Worm (Caenorhabditis elegans): ENCODE results near the gene nlp-78.
A peak's percentile ranks its signal among the peaks of the same experiment; 100 is the strongest.

nlp-78 gene

DNA sequence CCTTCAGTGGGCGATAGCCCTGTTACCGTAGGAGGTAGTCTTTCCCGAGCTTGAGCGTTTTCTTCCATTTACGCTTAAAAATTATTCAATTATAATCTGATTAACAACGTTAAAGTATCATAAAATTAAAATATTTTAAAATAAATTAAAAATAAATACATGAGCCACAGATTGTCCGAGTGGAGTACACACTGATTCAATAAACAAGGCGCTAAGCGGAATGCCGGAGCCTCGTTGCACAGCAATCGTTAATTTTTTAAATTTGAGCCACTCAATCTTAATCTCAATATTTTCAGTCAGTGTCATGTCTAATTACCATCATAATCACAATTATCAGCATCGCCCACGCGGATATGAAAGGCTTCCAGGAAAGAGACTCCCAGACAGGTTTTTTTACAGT lies 41.1 kb downstream of the nlp-78 start, which contains the start of the genes sec-5 and pir-1 (continued):
- no peak for TF ChIP-seq jun-1 (tag; optimal IDR thresholded peaks at IDR 0.05)
- TF ChIP-seq skn-1 (tag; optimal IDR thresholded peaks at IDR 0.05), result peak; percentile 57
- peak; percentile 5 for TF ChIP-seq unc-130 (tag; optimal IDR thresholded peaks at IDR 0.05)
- no peak for TF ChIP-seq sox-4 (tag; optimal IDR thresholded peaks at IDR 0.05)
- no peak for TF ChIP-seq mef-2 (tag; optimal IDR thresholded peaks at IDR 0.05)
- TF ChIP-seq ceh-88 (GFP tag; IDR thresholded peaks at IDR 0.05), result no peak
- peak; percentile 48 for TF ChIP-seq rnt-1 (tag; optimal IDR thresholded peaks at IDR 0.05)
- TF ChIP-seq tlp-1 (tag; optimal IDR thresholded peaks at IDR 0.05), result no peak
- TF ChIP-seq F16B12.6 (tag; optimal IDR thresholded peaks at IDR 0.05), result peak; percentile 26
- TF ChIP-seq fkh-4 (tag; optimal IDR thresholded peaks at IDR 0.05; ENCODE audit: borderline replicate concordance), result no peak
- TF ChIP-seq nhr-84 (tag; optimal IDR thresholded peaks at IDR 0.05), result no peak

DNA sequence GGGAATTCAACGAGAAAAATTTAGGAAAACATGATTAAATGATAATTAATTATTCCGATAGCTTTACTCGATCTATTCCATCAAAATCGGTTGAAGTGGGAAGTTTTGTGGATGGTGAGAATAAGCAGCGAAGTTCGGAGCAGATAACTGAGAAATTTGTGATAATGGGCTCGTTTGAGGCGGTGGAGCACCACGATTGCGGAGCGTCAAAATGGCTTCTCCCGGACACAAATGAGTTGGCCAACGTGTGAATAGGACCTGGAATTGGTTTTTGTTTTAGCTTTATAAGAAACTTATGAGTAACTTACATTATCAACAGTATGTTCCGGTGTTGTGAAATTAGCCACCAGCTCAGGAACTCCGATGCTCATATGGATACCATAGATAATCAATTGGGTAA lies 42.8 kb downstream of the nlp-78 start:
- TF ChIP-seq tbx-2 (tag; optimal IDR thresholded peaks at IDR 0.05), result no peak
- TF ChIP-seq nhr-47 (tag; optimal IDR thresholded peaks at IDR 0.05), result no peak
- TF ChIP-seq nhr-76 (tag; optimal IDR thresholded peaks at IDR 0.05), result no peak
- no peak for TF ChIP-seq C34B4.2 (tag; optimal IDR thresholded peaks at IDR 0.05)
- no peak for TF ChIP-seq mab-9 (GFP tag; IDR thresholded peaks at IDR 0.05)
- TF ChIP-seq nhr-28 (tag; optimal IDR thresholded peaks at IDR 0.05), result no peak
- TF ChIP-seq egl-27 (tag; optimal IDR thresholded peaks at IDR 0.05), result no peak
- TF ChIP-seq lir-3 (tag; optimal IDR thresholded peaks at IDR 0.05; ENCODE audit: poor library complexity), result no peak
- no peak for TF ChIP-seq nhr-85 (tag)
- TF ChIP-seq pqm-1 (tag; optimal IDR thresholded peaks at IDR 0.05), result no peak
- TF ChIP-seq lin-39 (tag; optimal IDR thresholded peaks at IDR 0.05), result no peak
- no peak for TF ChIP-seq zag-1 (tag; optimal IDR thresholded peaks at IDR 0.05)
- TF ChIP-seq irx-1 (tag; optimal IDR thresholded peaks at IDR 0.05), result no peak

DNA sequence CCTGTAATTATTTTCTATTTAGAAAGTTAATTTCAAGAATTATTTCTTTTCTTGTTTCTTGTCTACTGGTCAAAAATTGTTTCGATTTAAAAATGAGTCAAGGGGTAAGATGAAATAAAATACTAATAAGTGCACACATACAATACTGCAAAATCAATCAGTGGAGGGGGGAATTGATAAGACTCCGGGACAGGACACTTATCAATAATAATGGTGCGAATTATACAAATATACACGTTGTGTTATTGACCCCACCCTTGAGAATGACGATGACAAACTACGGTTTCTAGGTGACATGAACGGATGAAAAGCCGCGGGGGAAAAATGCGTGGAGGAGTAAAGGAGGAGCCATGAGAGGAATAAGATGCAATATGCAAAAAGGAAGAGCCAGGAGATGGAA lies 45.2 kb downstream of the nlp-78 start:
- TF ChIP-seq fkh-8 (tag; optimal IDR thresholded peaks at IDR 0.05), result no peak
- TF ChIP-seq nhr-85 (tag), result no peak
- no peak for TF ChIP-seq grh-1 (GFP tag; IDR thresholded peaks at IDR 0.05)
- TF ChIP-seq zip-4 (GFP tag; optimal IDR thresholded peaks at IDR 0.05), result no peak
- peak; percentile 2 for TF ChIP-seq elt-2 (tag; optimal IDR thresholded peaks at IDR 0.05)

DNA sequence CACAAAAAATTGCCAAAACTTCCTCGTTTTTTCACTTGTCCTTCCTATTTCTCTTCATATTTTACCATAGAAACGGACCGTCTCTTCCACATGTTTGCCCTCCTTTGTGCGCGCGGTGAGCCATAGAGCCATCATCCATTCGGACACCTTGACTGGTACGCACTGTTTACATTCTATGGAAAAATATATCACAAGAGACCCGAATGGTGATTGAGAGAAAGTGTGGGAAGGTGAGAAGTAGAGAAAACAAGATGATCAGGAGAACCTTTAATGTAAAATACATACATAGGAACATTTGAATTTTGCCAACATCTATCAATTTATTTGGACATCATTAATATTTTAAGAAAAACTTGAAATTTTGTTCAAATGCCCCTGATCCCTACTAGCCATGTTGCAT lies 49.9 kb downstream of the nlp-78 start:
- TF ChIP-seq aly-2 (tag; optimal IDR thresholded peaks at IDR 0.05) (no peak), nhr-12 (tag; optimal IDR thresholded peaks at IDR 0.05) (no peak), mep-1 (tag; optimal IDR thresholded peaks at IDR 0.05) (no peak), nhr-71 (tag; optimal IDR thresholded peaks at IDR 0.05) (no peak), pqm-1 (tag; optimal IDR thresholded peaks at IDR 0.05) (no peak), ceh-88 (GFP tag; IDR thresholded peaks at IDR 0.05) (no peak), unc-30 (tag; optimal IDR thresholded peaks at IDR 0.05) (no peak), blmp-1 (tag; optimal IDR thresholded peaks at IDR 0.05) (no peak), lsy-2 (tag; optimal IDR thresholded peaks at IDR 0.05) (no peak), nhr-28 (tag; optimal IDR thresholded peaks at IDR 0.05) (no peak), zag-1 (tag; optimal IDR thresholded peaks at IDR 0.05) (no peak), irx-1 (tag; optimal IDR thresholded peaks at IDR 0.05) (no peak), swsn-7 (tag; optimal IDR thresholded peaks at IDR 0.05) (no peak), egl-27 (tag; optimal IDR thresholded peaks at IDR 0.05) (no peak), Y116A8C.19 (tag; optimal IDR thresholded peaks at IDR 0.05; ENCODE audit: borderline replicate concordance) (no peak), dsc-1 (tag; optimal IDR thresholded peaks at IDR 0.05) (no peak), sox-4 (tag; optimal IDR thresholded peaks at IDR 0.05) (no peak), ets-5 (GFP tag; IDR thresholded peaks at IDR 0.05) (no peak), tlp-1 (tag; optimal IDR thresholded peaks at IDR 0.05) (no peak)
